Fruit fly (Drosophila melanogaster) whole organism, embryonic: ENCODE measurements around the gene NimB5.

Experiments
- BEAF-32 ChIP-seq: fragments of 200-800 bp; sonication (Bioruptor generic); optimal IDR thresholded peaks from 3 replicates; lab custom pipeline; 2017; ENCODE audit warnings: missing biosample characterization, missing genetic modification characterization, mild to moderate bottlenecking, moderate library complexity, missing genetic modification reagents
- CG10321 ChIP-seq: fragments of 200-800 bp; sonication (Bioruptor generic); IDR thresholded peaks from 2 replicates; pipeline ENCODE4 v1.3.6; 2022; ENCODE audit warnings: missing biosample characterization, missing genetic modification characterization
- CG10462 ChIP-seq: fragments of 200-800 bp; sonication (Bioruptor generic); optimal IDR thresholded peaks from 2 replicates; lab custom pipeline; 2016; ENCODE audit warnings: missing biosample characterization, missing genetic modification characterization
- CG12071 ChIP-seq: fragments of 200-800 bp; sonication (Bioruptor generic); optimal IDR thresholded peaks from 3 replicates; lab custom pipeline; 2018; ENCODE audit warnings: missing biosample characterization, mild to moderate bottlenecking, missing genetic modification characterization
- CG12769 ChIP-seq: fragments of 200-800 bp; sonication (Bioruptor generic); optimal IDR thresholded peaks from 2 replicates; lab custom pipeline; 2019; ENCODE audit warnings: missing biosample characterization, mild to moderate bottlenecking, missing genetic modification characterization, moderate library complexity
- CG13775 ChIP-seq: fragments of 200-800 bp; sonication (Bioruptor generic); optimal IDR thresholded peaks from 3 replicates; lab custom pipeline; 2017; ENCODE audit warnings: missing biosample characterization, mild to moderate bottlenecking, missing genetic modification characterization
- CG13894 ChIP-seq: fragments of 200-800 bp; sonication (Bioruptor generic); optimal IDR thresholded peaks from 3 replicates; lab custom pipeline; 2018; ENCODE audit warnings: missing biosample characterization, mild to moderate bottlenecking, missing genetic modification characterization, moderate library complexity
- CG14860 ChIP-seq: fragments of 200-800 bp; sonication (Bioruptor generic); IDR thresholded peaks from 3 replicates; pipeline ENCODE4 v1.3.6; 2022; ENCODE audit warnings: missing biosample characterization, missing genetic modification characterization; ENCODE audit not compliant: partially characterized antibody
- CG15011 ChIP-seq: fragments of 200-800 bp; sonication (Bioruptor generic); optimal IDR thresholded peaks from 3 replicates; lab custom pipeline; 2018; ENCODE audit warnings: missing biosample characterization, mild to moderate bottlenecking, missing genetic modification characterization
- CG17359 ChIP-seq: fragments of 200-800 bp; sonication (Bioruptor generic); optimal IDR thresholded peaks from 3 replicates; lab custom pipeline; 2018; ENCODE audit warnings: missing biosample characterization, mild to moderate bottlenecking, missing genetic modification characterization, moderate library complexity
- CG18599 ChIP-seq: fragments of 200-800 bp; sonication (Bioruptor generic); optimal IDR thresholded peaks from 3 replicates; lab custom pipeline; 2017; ENCODE audit warnings: missing biosample characterization, missing genetic modification characterization, mild to moderate bottlenecking, moderate library complexity, missing genetic modification reagents
- CG31441 ChIP-seq: fragments of 200-800 bp; sonication (Bioruptor generic); IDR thresholded peaks from 2 replicates; pipeline ENCODE4 v1.3.6; 2022; ENCODE audit warnings: missing biosample characterization, missing genetic modification characterization
- CG32532 ChIP-seq: fragments of 200-800 bp; sonication (Bioruptor generic); IDR thresholded peaks from 2 replicates; pipeline ENCODE4 v1.3.6; 2022; ENCODE audit warnings: missing biosample characterization, missing genetic modification characterization
- CG33557 ChIP-seq: fragments of 200-800 bp; sonication (Bioruptor generic); optimal IDR thresholded peaks from 2 replicates; lab custom pipeline; 2019; ENCODE audit warnings: missing biosample characterization, mild to moderate bottlenecking, missing genetic modification characterization, moderate library complexity
- CG34422 ChIP-seq: fragments of 200-800 bp; sonication (Bioruptor generic); IDR thresholded peaks from 3 replicates; pipeline ENCODE4 v1.3.6; 2022; ENCODE audit warnings: missing biosample characterization, missing genetic modification characterization
- CG3995 ChIP-seq: fragments of 200-800 bp; sonication (Bioruptor generic); optimal IDR thresholded peaks from 3 replicates; lab custom pipeline; 2016; ENCODE audit warnings: missing biosample characterization, missing genetic modification characterization
- CG5180 ChIP-seq: fragments of 200-800 bp; sonication (Bioruptor generic); optimal IDR thresholded peaks from 3 replicates; lab custom pipeline; 2017; ENCODE audit warnings: missing biosample characterization, missing genetic modification characterization, mild to moderate bottlenecking, moderate library complexity, missing genetic modification reagents
- CG6689 ChIP-seq: fragments of 200-800 bp; sonication (Bioruptor generic); IDR thresholded peaks from 2 replicates; pipeline ENCODE4 v1.3.6; 2022; ENCODE audit warnings: missing biosample characterization, missing genetic modification characterization
- CG6765 ChIP-seq: fragments of 200-800 bp; sonication (Bioruptor generic); optimal IDR thresholded peaks from 3 replicates; lab custom pipeline; 2017; ENCODE audit warnings: missing biosample characterization, mild to moderate bottlenecking, missing genetic modification characterization
- CG8290 ChIP-seq, 3 experiments: fragments of 200-800 bp; sonication (Bioruptor generic); optimal IDR thresholded peaks; 2 replicates each; lab custom pipeline; 2016 to 2019; ENCODE audit warnings: missing biosample characterization in 3 of 3, missing genetic modification characterization in 3 of 3, mild to moderate bottlenecking in 2 of 3, moderate library complexity in 1 of 3
- CG8765 ChIP-seq: fragments of 200-800 bp; sonication (Bioruptor generic); IDR thresholded peaks from 2 replicates; pipeline ENCODE4 v1.3.6; 2022; ENCODE audit warnings: missing biosample characterization, missing genetic modification characterization
- Dip3 ChIP-seq: fragments of 200-800 bp; sonication (Bioruptor generic); optimal IDR thresholded peaks from 3 replicates; lab custom pipeline; 2016; ENCODE audit warnings: missing biosample characterization, missing genetic modification characterization
- Dll ChIP-seq: fragments of 200-800 bp; sonication (Bioruptor generic); IDR thresholded peaks from 4 replicates; pipeline ENCODE4 v1.3.6; 2022; ENCODE audit warnings: missing biosample characterization, missing genetic modification characterization; ENCODE audit not compliant: partially characterized antibody
- Doc2 ChIP-seq: fragments of 200-800 bp; sonication (Bioruptor generic); IDR thresholded peaks from 2 replicates; pipeline ENCODE4 v1.3.6; 2022; ENCODE audit warnings: missing biosample characterization, missing genetic modification characterization
- Eip74EF ChIP-seq, 2 experiments: fragments of 200-800 bp in 1 of 2; fragments of >200 bp in 1 of 2; sonication (Bioruptor generic) in 1 of 2; optimal IDR thresholded peaks; 2 replicates each; lab custom pipeline; 2017 to 2019; ENCODE audit warnings: missing biosample characterization in 2 of 2, missing genetic modification characterization in 2 of 2, mild to moderate bottlenecking in 1 of 2, moderate library complexity in 1 of 2
- Ets65A ChIP-seq: fragments of 200-800 bp; sonication (Bioruptor generic); peaks from one replicate; lab custom pipeline; 2016; ENCODE audit warnings: missing biosample characterization, missing genetic modification characterization
- Kr ChIP-seq: fragments of 200-800 bp; sonication (Bioruptor generic); optimal IDR thresholded peaks from 2 replicates; lab custom pipeline; 2017; ENCODE audit warnings: missing biosample characterization, mild to moderate bottlenecking, missing genetic modification characterization
- MBD-R2 ChIP-seq: fragments of 200-800 bp; sonication (Bioruptor generic); IDR thresholded peaks from 2 replicates; pipeline ENCODE4 v1.3.6; 2022; ENCODE audit warnings: missing biosample characterization, missing genetic modification characterization
- Med ChIP-seq: fragments of 200-800 bp; sonication (Bioruptor generic); peaks from one replicate; lab custom pipeline; 2016; ENCODE audit warnings: missing biosample characterization, missing genetic modification characterization, mild to moderate bottlenecking, inconsistent platforms, moderate library complexity
- al ChIP-seq: fragments of 200-800 bp; sonication (Bioruptor generic); IDR thresholded peaks from 2 replicates; pipeline ENCODE4 v1.3.6; 2022; ENCODE audit warnings: missing biosample characterization, missing genetic modification characterization
- caup ChIP-seq: fragments of 200-800 bp; sonication (Bioruptor generic); optimal IDR thresholded peaks from 3 replicates; lab custom pipeline; 2017; ENCODE audit warnings: missing biosample characterization, mild to moderate bottlenecking, missing genetic modification characterization, moderate library complexity; ENCODE audit not compliant: severe bottlenecking
- crc ChIP-seq: fragments of 200-800 bp; sonication (Bioruptor generic); optimal IDR thresholded peaks from 2 replicates; lab custom pipeline; 2016; ENCODE audit warnings: missing biosample characterization, missing genetic modification characterization
- crp ChIP-seq, 2 experiments: fragments of 200-800 bp; sonication (Bioruptor generic); optimal IDR thresholded peaks; 2 replicates in 1 of 2; 3 replicates in 1 of 2; lab custom pipeline; 2017; ENCODE audit warnings: missing biosample characterization in 2 of 2, missing genetic modification characterization in 2 of 2, mild to moderate bottlenecking in 1 of 2, moderate library complexity in 1 of 2
- da ChIP-seq: fragments of 200-800 bp; sonication (Bioruptor generic); optimal IDR thresholded peaks from 2 replicates; lab custom pipeline; 2016; ENCODE audit warnings: missing biosample characterization, missing genetic modification characterization
- dati ChIP-seq: fragments of 200-800 bp; sonication (Bioruptor generic); IDR thresholded peaks from 2 replicates; pipeline ENCODE4 v1.3.6; 2022; ENCODE audit warnings: missing biosample characterization, missing genetic modification characterization
- dpn ChIP-seq, 2 experiments: fragments of 200-800 bp; sonication (Bioruptor generic); optimal IDR thresholded peaks; 3 replicates each; lab custom pipeline; 2016; ENCODE audit warnings: missing biosample characterization in 2 of 2, missing genetic modification characterization in 2 of 2
- fd102C ChIP-seq: fragments of 200-800 bp; sonication (Bioruptor generic); optimal IDR thresholded peaks from 2 replicates; lab custom pipeline; 2018; ENCODE audit warnings: missing biosample characterization, mild to moderate bottlenecking, missing genetic modification characterization, moderate library complexity
- gcm ChIP-seq: fragments of 200-800 bp; sonication (Bioruptor generic); optimal IDR thresholded peaks from 2 replicates; lab custom pipeline; 2019; ENCODE audit warnings: missing biosample characterization, mild to moderate bottlenecking, missing genetic modification characterization, moderate library complexity
- gfzf ChIP-seq: fragments of 200-800 bp; sonication (Bioruptor generic); optimal IDR thresholded peaks from 2 replicates; lab custom pipeline; 2016; ENCODE audit warnings: missing biosample characterization, mild to moderate bottlenecking, missing genetic modification characterization, moderate library complexity
- gro ChIP-seq: fragments of 200-800 bp; sonication (Bioruptor generic); optimal IDR thresholded peaks from 2 replicates; lab custom pipeline; 2016; ENCODE audit warnings: missing biosample characterization, missing genetic modification characterization
- hth ChIP-seq: fragments of >200 bp; optimal IDR thresholded peaks from 2 replicates; lab custom pipeline; 2017; ENCODE audit warnings: inconsistent platforms
- jigr1 ChIP-seq: fragments of 200-800 bp; sonication (Bioruptor generic); IDR thresholded peaks from 3 replicates; pipeline ENCODE4 v1.3.6; 2022; ENCODE audit warnings: missing biosample characterization, missing genetic modification characterization
- nau ChIP-seq: fragments of 200-800 bp; sonication (Bioruptor generic); optimal IDR thresholded peaks from 3 replicates; lab custom pipeline; 2017; ENCODE audit warnings: missing biosample characterization, mild to moderate bottlenecking, missing genetic modification characterization, missing genetic modification reagents
- org-1 ChIP-seq: fragments of 200-800 bp; sonication (Bioruptor generic); optimal IDR thresholded peaks from 2 replicates; lab custom pipeline; 2017; ENCODE audit warnings: missing biosample characterization, missing genetic modification characterization
- pb ChIP-seq: fragments of 200-800 bp; sonication (Bioruptor generic); optimal IDR thresholded peaks from 3 replicates; lab custom pipeline; 2016; ENCODE audit warnings: missing biosample characterization, missing genetic modification characterization
- so ChIP-seq: fragments of 200-800 bp; sonication (Bioruptor generic); IDR thresholded peaks from 3 replicates; pipeline ENCODE4 v1.3.6; 2022; ENCODE audit warnings: missing biosample characterization, missing genetic modification characterization
- sr ChIP-seq: fragments of 200-800 bp; sonication (Bioruptor generic); IDR thresholded peaks from 3 replicates; pipeline ENCODE4 v1.3.6; 2022; ENCODE audit warnings: missing biosample characterization, missing genetic modification characterization
- ssp ChIP-seq: fragments of 200-800 bp; sonication (Bioruptor generic); IDR thresholded peaks from 2 replicates; pipeline ENCODE4 v1.3.6; 2022; ENCODE audit warnings: missing biosample characterization, missing genetic modification characterization
- tin ChIP-seq: fragments of 200-800 bp; sonication (Bioruptor generic); optimal IDR thresholded peaks from 3 replicates; lab custom pipeline; 2016; ENCODE audit warnings: missing biosample characterization, missing genetic modification characterization
- wek ChIP-seq: fragments of 200-800 bp; sonication (Bioruptor generic); optimal IDR thresholded peaks from 3 replicates; lab custom pipeline; 2018; ENCODE audit warnings: missing biosample characterization, mild to moderate bottlenecking, missing genetic modification characterization, moderate library complexity

Gene NimB5

DNA sequence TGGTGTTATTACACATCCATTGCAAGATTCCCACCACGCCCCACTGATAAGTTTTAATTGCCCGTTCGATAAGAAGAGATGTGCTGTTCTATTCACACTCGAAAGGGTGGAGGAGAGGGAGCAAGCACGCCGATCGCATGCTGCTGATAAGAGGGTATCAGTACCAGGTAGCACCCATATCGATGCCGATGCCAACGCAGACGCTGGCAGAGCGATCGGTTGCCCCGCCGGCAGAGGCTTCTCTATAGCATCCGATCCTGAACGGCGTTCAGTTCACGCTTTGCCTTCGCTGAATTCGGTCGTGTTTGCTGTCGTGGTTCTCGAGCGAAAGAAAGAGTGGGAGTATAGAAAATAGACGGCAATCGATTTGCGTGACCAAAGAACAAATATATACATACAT lies 43.5 kb downstream of the NimB5 start (continued):
- no peak for TF ChIP-seq dati (GFP tag; lab: Robert Waterston, UW)
- TF ChIP-seq sr (GFP tag; lab: Robert Waterston, UW), result no peak; the same call in 1 of the 3 replicates
- TF ChIP-seq MBD-R2 (GFP tag; lab: Robert Waterston, UW), result no peak
- no peak for TF ChIP-seq BEAF-32 (GFP tag; lab: Kevin White, UChicago)
- TF ChIP-seq hth (lab: Kevin White, UChicago), result no peak
- TF ChIP-seq Dip3 (GFP tag; lab: Kevin White, UChicago), result no peak
- TF ChIP-seq nau (GFP tag; lab: Kevin White, UChicago), result no peak
- no peak for TF ChIP-seq gfzf (GFP tag; lab: Kevin White, UChicago)
- TF ChIP-seq wek (GFP tag; lab: Kevin White, UChicago), result no peak
- no peak for TF ChIP-seq pb (GFP tag; lab: Kevin White, UChicago)
- no peak for TF ChIP-seq CG10321 (GFP tag; lab: Robert Waterston, UW)
- TF ChIP-seq Ets65A (GFP tag; lab: Kevin White, UChicago), result peak; percentile 59
- no peak for TF ChIP-seq CG14860 (GFP tag; lab: Robert Waterston, UW)
- no peak for TF ChIP-seq crp (GFP tag; optimal IDR thresholded peaks at IDR 0.05; lab: Kevin White, UChicago)
- no peak for TF ChIP-seq CG3995 (GFP tag; lab: Kevin White, UChicago)
- no peak for TF ChIP-seq dpn (GFP tag; optimal IDR thresholded peaks at IDR 0.05; lab: Kevin White, UChicago)
- TF ChIP-seq gcm (GFP tag; lab: Kevin White, UChicago), result no peak
- TF ChIP-seq gro (GFP tag; lab: Kevin White, UChicago), result peak; percentile 24
- TF ChIP-seq CG6765 (GFP tag; lab: Kevin White, UChicago), result no peak
- TF ChIP-seq CG13894, result peak; percentile 54
- peak; percentile 23 for TF ChIP-seq CG5180 (GFP tag; lab: Kevin White, UChicago)
- TF ChIP-seq al (GFP tag; lab: Robert Waterston, UW), result 0 out of 2 replicates have a peak, but pooled peaks have one; percentile 21
- TF ChIP-seq Med (GFP tag; lab: Kevin White, UChicago), result peak; percentile 62
- no peak for TF ChIP-seq CG15011 (GFP tag; lab: Kevin White, UChicago)
- TF ChIP-seq CG12071 (GFP tag; lab: Kevin White, UChicago), result peak; percentile 5
- TF ChIP-seq CG31441 (GFP tag; lab: Robert Waterston, UW), result no peak
- TF ChIP-seq CG10462, result no peak
- no peak for TF ChIP-seq fd102C
- TF ChIP-seq CG6689 (GFP tag; lab: Robert Waterston, UW), result no peak
- peak; percentile 51 for TF ChIP-seq caup (GFP tag; lab: Kevin White, UChicago)
- TF ChIP-seq CG33557, result no peak
- peak; percentile 78 for TF ChIP-seq CG12769 (tag; lab: Kevin White, UChicago)
- TF ChIP-seq jigr1 (GFP tag; lab: Robert Waterston, UW), result no peak
- no peak for TF ChIP-seq ssp (GFP tag; lab: Robert Waterston, UW)
- TF ChIP-seq Doc2 (GFP tag; lab: Robert Waterston, UW), result no peak
- TF ChIP-seq CG8290 (GFP tag; optimal IDR thresholded peaks at IDR 0.05; lab: Kevin White, UChicago), result no peak
- TF ChIP-seq CG8290 (tag; optimal IDR thresholded peaks at IDR 0.05; lab: Kevin White, UChicago), result peak in 1 of 2 experiments; percentile 60
- TF ChIP-seq CG34422, result 0 out of 3 replicates have a peak, but pooled peaks have one; percentile 9
- no peak for TF ChIP-seq Kr
- 0 out of 2 replicates have a peak, but pooled peaks have one; percentile 20 for TF ChIP-seq CG32532 (GFP tag; lab: Robert Waterston, UW)
- no peak for TF ChIP-seq Dll (GFP tag; lab: Robert Waterston, UW)
- TF ChIP-seq tin (GFP tag; lab: Kevin White, UChicago), result no peak
- no peak for TF ChIP-seq crc (GFP tag; lab: Kevin White, UChicago)
- no peak for TF ChIP-seq da
- TF ChIP-seq org-1 (GFP tag; lab: Kevin White, UChicago), result no peak
- no peak for TF ChIP-seq CG17359 (tag; lab: Kevin White, UChicago)
- TF ChIP-seq CG13775 (GFP tag; lab: Kevin White, UChicago), result no peak
- no peak for TF ChIP-seq Eip74EF (GFP tag; optimal IDR thresholded peaks at IDR 0.05; lab: Kevin White, UChicago)
- TF ChIP-seq so (GFP tag; lab: Robert Waterston, UW), result peak; percentile 57; the same call in 1 of the 3 replicates
- no peak for TF ChIP-seq CG8765
- TF ChIP-seq CG18599 (GFP tag; lab: Kevin White, UChicago), result peak; percentile 49
